Worm (Caenorhabditis elegans): Measurements from ENCODE around the gene skat-1.
"Not testable (repeated sequence)": the region's sequence is repeated elsewhere in the genome, so short reads cannot be mapped to it uniquely, and the experiment has no call there.

The skat-1 gene

ce11 chrIII:9004658-9005057 lies 8.1 kb upstream of the skat-1 start:
- TF ChIP-seq ama-1 (optimal IDR thresholded peaks at IDR 0.05), result no peak
- no peak for TF ChIP-seq tra-4 (tag; optimal IDR thresholded peaks at IDR 0.05)
- no peak for TF ChIP-seq sea-1 (GFP tag; conservative IDR thresholded peaks at IDR 0.05)
- no peak for TF ChIP-seq ceh-36 (tag; optimal IDR thresholded peaks at IDR 0.05)
- TF ChIP-seq tbx-37 (GFP tag; conservative IDR thresholded peaks at IDR 0.05), result no peak
- TF ChIP-seq ets-7 (tag; optimal IDR thresholded peaks at IDR 0.05), result no peak
- no peak for TF ChIP-seq aly-1 (tag; optimal IDR thresholded peaks at IDR 0.05)
- no peak for TF ChIP-seq hnd-1 (tag; optimal IDR thresholded peaks at IDR 0.05)
- no peak for TF ChIP-seq hmg-4 (GFP tag; optimal IDR thresholded peaks at IDR 0.05)
- TF ChIP-seq ceh-13 (GFP tag; optimal IDR thresholded peaks at IDR 0.05), result no peak
- TF ChIP-seq flt-1 (GFP tag; IDR thresholded peaks at IDR 0.05), result no peak
- TF ChIP-seq pes-1 (GFP tag; IDR thresholded peaks at IDR 0.05), result no peak
- no peak for TF ChIP-seq F13C5.2 (tag; optimal IDR thresholded peaks at IDR 0.05)
- TF ChIP-seq hmbx-1 (tag; optimal IDR thresholded peaks at IDR 0.05), result no peak
- TF ChIP-seq tbx-11 (GFP tag; IDR thresholded peaks at IDR 0.05), result no peak

- no peak for TF ChIP-seq tra-4 (tag; optimal IDR thresholded peaks at IDR 0.05)
- TF ChIP-seq hmg-4 (GFP tag; optimal IDR thresholded peaks at IDR 0.05), result no peak
- TF ChIP-seq aly-1 (tag; optimal IDR thresholded peaks at IDR 0.05), result no peak
- no peak for TF ChIP-seq ama-1 (optimal IDR thresholded peaks at IDR 0.05)
- no peak for TF ChIP-seq ceh-36 (tag; optimal IDR thresholded peaks at IDR 0.05)
These were observed 6.0 kb upstream of the skat-1 start, which contains the start of the genes F59B2.15 and zif-1 for ce11 chrIII:9002545-9002944. Gene F59B2.15 (minus strand): TSS chrIII:9002645. Gene zif-1 (plus strand): TSS chrIII:9002779.

ce11 chrIII:9001899-9002298 lies 5.3 kb upstream of the skat-1 start, which contains the start of gene rpn-6.2:
Gene rpn-6.2 (minus strand): TSS chrIII:9001999.
- no peak for TF ChIP-seq hmbx-1 (tag; optimal IDR thresholded peaks at IDR 0.05)
- no peak for TF ChIP-seq tbx-11 (GFP tag; IDR thresholded peaks at IDR 0.05)
- TF ChIP-seq tra-4 (tag; optimal IDR thresholded peaks at IDR 0.05), result no peak
- TF ChIP-seq sea-1 (GFP tag; conservative IDR thresholded peaks at IDR 0.05), result no peak
- no peak for TF ChIP-seq pes-1 (GFP tag; IDR thresholded peaks at IDR 0.05)
- TF ChIP-seq flt-1 (GFP tag; IDR thresholded peaks at IDR 0.05), result no peak
- no peak for TF ChIP-seq ets-7 (tag; optimal IDR thresholded peaks at IDR 0.05)
- TF ChIP-seq ama-1 (optimal IDR thresholded peaks at IDR 0.05), result no peak

ce11 chrIII:9001491-9001890 lies 4.9 kb upstream of the skat-1 start:
- TF ChIP-seq hmbx-1 (tag; optimal IDR thresholded peaks at IDR 0.05) (no peak), hmg-4 (GFP tag; optimal IDR thresholded peaks at IDR 0.05) (no peak), ets-7 (tag; optimal IDR thresholded peaks at IDR 0.05) (no peak), scrt-1 (GFP tag; IDR thresholded peaks at IDR 0.05) (no peak), hnd-1 (tag; optimal IDR thresholded peaks at IDR 0.05) (no peak), sea-1 (GFP tag; conservative IDR thresholded peaks at IDR 0.05) (no peak), ceh-13 (GFP tag; optimal IDR thresholded peaks at IDR 0.05) (no peak), tra-4 (tag; optimal IDR thresholded peaks at IDR 0.05) (no peak), flt-1 (GFP tag; IDR thresholded peaks at IDR 0.05) (no peak), B0310.2 (tag; optimal IDR thresholded peaks at IDR 0.05) (no peak), ama-1 (optimal IDR thresholded peaks at IDR 0.05) (no peak), pes-1 (GFP tag; IDR thresholded peaks at IDR 0.05) (no peak), aly-1 (tag; optimal IDR thresholded peaks at IDR 0.05) (no peak), F13C5.2 (tag; optimal IDR thresholded peaks at IDR 0.05) (no peak), ceh-36 (tag; optimal IDR thresholded peaks at IDR 0.05) (no peak), tbx-11 (GFP tag; IDR thresholded peaks at IDR 0.05) (no peak)

- TF ChIP-seq ets-7 (tag; optimal IDR thresholded peaks at IDR 0.05), result no peak
These were observed 2.9 kb upstream of the skat-1 start, which contains the start of gene F59B2.3 for ce11 chrIII:8999508-8999907. Gene F59B2.3 (minus strand): TSS chrIII:8999766.

- TF ChIP-seq tbx-11 (GFP tag; IDR thresholded peaks at IDR 0.05) (no peak), flt-1 (GFP tag; IDR thresholded peaks at IDR 0.05) (no peak), scrt-1 (GFP tag; IDR thresholded peaks at IDR 0.05) (no peak), F13C5.2 (tag; optimal IDR thresholded peaks at IDR 0.05) (no peak), hmbx-1 (tag; optimal IDR thresholded peaks at IDR 0.05) (no peak), ets-7 (tag; optimal IDR thresholded peaks at IDR 0.05) (no peak), tbx-37 (GFP tag; conservative IDR thresholded peaks at IDR 0.05) (no peak), aly-1 (tag; optimal IDR thresholded peaks at IDR 0.05) (no peak), tra-4 (tag; optimal IDR thresholded peaks at IDR 0.05) (no peak), hmg-4 (GFP tag; optimal IDR thresholded peaks at IDR 0.05) (no peak), hnd-1 (tag; optimal IDR thresholded peaks at IDR 0.05) (no peak), ceh-13 (GFP tag; optimal IDR thresholded peaks at IDR 0.05) (no peak), ceh-36 (tag; optimal IDR thresholded peaks at IDR 0.05) (no peak), ama-1 (optimal IDR thresholded peaks at IDR 0.05) (no peak), sea-1 (GFP tag; conservative IDR thresholded peaks at IDR 0.05) (no peak), B0310.2 (tag; optimal IDR thresholded peaks at IDR 0.05) (no peak), pes-1 (GFP tag; IDR thresholded peaks at IDR 0.05) (no peak)
These were observed 2.3 kb upstream of the skat-1 start for ce11 chrIII:8998884-8999283.

- no peak for TF ChIP-seq tbx-37 (GFP tag; conservative IDR thresholded peaks at IDR 0.05)
- TF ChIP-seq sea-1 (GFP tag; conservative IDR thresholded peaks at IDR 0.05), result no peak
- no peak for TF ChIP-seq ama-1 (optimal IDR thresholded peaks at IDR 0.05)
- TF ChIP-seq aly-1 (tag; optimal IDR thresholded peaks at IDR 0.05), result no peak
- TF ChIP-seq pes-1 (GFP tag; IDR thresholded peaks at IDR 0.05), result no peak
- TF ChIP-seq ceh-36 (tag; optimal IDR thresholded peaks at IDR 0.05), result no peak
- TF ChIP-seq B0310.2 (tag; optimal IDR thresholded peaks at IDR 0.05), result no peak
These were observed 1.2 kb upstream of the skat-1 start for ce11 chrIII:8997821-8998220.

- TF ChIP-seq flt-1 (GFP tag; IDR thresholded peaks at IDR 0.05); hmg-4 (GFP tag; optimal IDR thresholded peaks at IDR 0.05); aly-1 (tag; optimal IDR thresholded peaks at IDR 0.05): not testable (repeated sequence)
These were observed 6.8 kb downstream of the skat-1 start, which contains the start of gene R08D7.7 for ce11 chrIII:8989752-8990151. Gene R08D7.7 (plus strand): TSS chrIII:8990052.

Data from whole organism, early embryonic.